Fruit fly (Drosophila melanogaster): ENCODE data around the gene CG33700.

The CG33700 gene

dm6 chr3L:9503552-9504317 lies 21.6 kb downstream of the CG33700 start (continued):
- TF ChIP-seq sr (GFP tag; IDR thresholded peaks at IDR 0.05) (peak; percentile 98), crc (GFP tag; optimal IDR thresholded peaks at IDR 0.05) (no peak), CG14014 (GFP tag; IDR thresholded peaks at IDR 0.05) (0 out of 2 replicates have a peak, but pooled peaks have one; percentile 16), zf30C (GFP tag; optimal IDR thresholded peaks at IDR 0.05) (peak; percentile 20), danr (GFP tag; IDR thresholded peaks at IDR 0.05) (no peak), Deaf1 (tag; optimal IDR thresholded peaks at IDR 0.05) (peak; percentile 3), CG6854 (GFP tag; optimal IDR thresholded peaks at IDR 0.05) (peak; percentile 31), zen (tag; optimal IDR thresholded peaks at IDR 0.05) (peak; percentile 29), grn (GFP tag; optimal IDR thresholded peaks at IDR 0.05) (no peak), Tbp (GFP tag; optimal IDR thresholded peaks at IDR 0.05) (no peak), nmo (GFP tag; optimal IDR thresholded peaks at IDR 0.05) (peak; percentile 23), sens (GFP tag) (peak; percentile 70), lab (GFP tag; optimal IDR thresholded peaks at IDR 0.05) (peak; percentile 39), Trl (optimal IDR thresholded peaks at IDR 0.05) (peak in 1 of 2 experiments; percentile 8), Trl (GFP tag; optimal IDR thresholded peaks at IDR 0.05) (no peak), Fer1 (GFP tag; optimal IDR thresholded peaks at IDR 0.05) (peak; percentile 1), CG32532 (GFP tag; IDR thresholded peaks at IDR 0.05) (no peak), CG3281 (GFP tag; optimal IDR thresholded peaks at IDR 0.05) (peak; percentile 19), oc (tag; optimal IDR thresholded peaks at IDR 0.05) (no peak), pb (GFP tag; optimal IDR thresholded peaks at IDR 0.05) (no peak), CG10366 (GFP tag; IDR thresholded peaks at IDR 0.05) (no peak), tin (GFP tag; optimal IDR thresholded peaks at IDR 0.05) (peak; percentile 11), Dip3 (GFP tag; optimal IDR thresholded peaks at IDR 0.05) (no peak), Meics (GFP tag; optimal IDR thresholded peaks at IDR 0.05) (peak; percentile 34), CG10979 (tag; optimal IDR thresholded peaks at IDR 0.05) (peak; percentile 26), kah (GFP tag; optimal IDR thresholded peaks at IDR 0.05) (peak; percentile 46), caup (GFP tag; optimal IDR thresholded peaks at IDR 0.05; ENCODE audit: severe bottlenecking) (peak; percentile 25), CG8359 (GFP tag; optimal IDR thresholded peaks at IDR 0.05; ENCODE audit: borderline replicate concordance) (no peak), vvl (GFP tag; IDR thresholded peaks at IDR 0.05) (peak; percentile 7; the same call in 1 of the 2 replicates), nerfin-2 (GFP tag; IDR thresholded peaks at IDR 0.05; ENCODE audit: partially characterized antibody) (no peak), bbx (GFP tag; IDR thresholded peaks at IDR 0.05; ENCODE audit: partially characterized antibody) (no peak), CG18599 (GFP tag; optimal IDR thresholded peaks at IDR 0.05) (peak; percentile 22), CG6791 (GFP tag; IDR thresholded peaks at IDR 0.05; ENCODE audit: partially characterized antibody) (no peak), CG13624 (GFP tag; optimal IDR thresholded peaks at IDR 0.05) (peak; percentile 2), CG10209 (GFP tag; optimal IDR thresholded peaks at IDR 0.05) (no peak), dpn (GFP tag; optimal IDR thresholded peaks at IDR 0.05) (peak in 1 of 2 experiments; percentile 1), CG4424 (GFP tag; optimal IDR thresholded peaks at IDR 0.05) (peak; percentile 16), Med (GFP tag) (peak; percentile 70), CG4854 (GFP tag; optimal IDR thresholded peaks at IDR 0.05) (no peak), CG7839 (tag; optimal IDR thresholded peaks at IDR 0.05) (peak; percentile 12), fd96Cb (tag; optimal IDR thresholded peaks at IDR 0.05) (peak; percentile 1), Hr51 (GFP tag; optimal IDR thresholded peaks at IDR 0.05) (no peak), Fer3 (tag; optimal IDR thresholded peaks at IDR 0.05) (peak; percentile 22), Sox102F (GFP tag; optimal IDR thresholded peaks at IDR 0.05) (peak; percentile 17), CG34422 (GFP tag; IDR thresholded peaks at IDR 0.05) (peak; percentile 41; the same call in 1 of the 3 replicates), HLH3B (GFP tag; IDR thresholded peaks at IDR 0.05) (0 out of 2 replicates have a peak, but pooled peaks have one; percentile 18), chif (GFP tag; optimal IDR thresholded peaks at IDR 0.05) (no peak), ewg (GFP tag; optimal IDR thresholded peaks at IDR 0.05) (no peak)

Data from whole organism, embryonic.